Fruit fly (Drosophila melanogaster): ENCODE data around the gene bnl.

dm6 chr3R:19777180-19777579 is 59.4 kb downstream of the bnl start, which contains the start of gene Acsx1R:
- TF ChIP-seq CG8478 (optimal IDR thresholded peaks at IDR 0.05) = no peak
- TF ChIP-seq psq (optimal IDR thresholded peaks at IDR 0.05) = no peak

All from whole organism.